Fruit fly (Drosophila melanogaster) whole organism: ENCODE measurements around the gene Prosalpha2.
"Not testable (repeated sequence)": the region's sequence is repeated elsewhere in the genome, so short reads cannot be mapped to it uniquely, and the experiment has no call there.

Source experiments
- CG8478 ChIP-seq: fragments of >200 bp; optimal IDR thresholded peaks from 2 replicates; lab custom pipeline; 2018; ENCODE audit warnings: inconsistent platforms
- Dll ChIP-seq: fragments of >200 bp; optimal IDR thresholded peaks from 2 replicates; lab custom pipeline; 2017
- EcR ChIP-seq, 2 experiments: fragments of >200 bp; optimal IDR thresholded peaks; 2 replicates each; lab custom pipeline; 2017; ENCODE audit warnings: missing biosample characterization in 2 of 2, missing genetic modification characterization in 2 of 2, missing genetic modification reagents in 2 of 2
- psq ChIP-seq: fragments of >200 bp; optimal IDR thresholded peaks from 2 replicates; lab custom pipeline; 2017
- usp ChIP-seq: fragments of >200 bp; optimal IDR thresholded peaks from 2 replicates; lab custom pipeline; 2017; ENCODE audit warnings: missing biosample characterization, missing genetic modification characterization, mixed read lengths

DNA sequence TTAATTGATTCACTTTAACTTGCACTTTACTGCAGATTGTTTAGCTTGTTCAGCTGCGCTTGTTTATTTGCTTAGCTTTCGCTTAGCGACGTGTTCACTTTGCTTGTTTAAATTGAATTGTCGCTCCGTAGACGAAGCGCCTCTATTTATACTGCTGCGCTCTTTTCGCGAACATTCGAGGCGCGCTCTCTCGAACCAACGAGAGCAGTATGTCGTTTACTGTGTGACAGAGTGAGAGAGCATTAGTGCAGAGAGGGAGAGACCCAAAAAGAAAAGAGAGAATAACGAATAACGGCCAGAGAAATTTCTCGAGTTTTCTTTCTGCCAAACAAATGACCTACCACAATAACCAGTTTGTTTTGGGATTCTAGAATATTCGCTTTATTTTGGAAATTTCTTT lies 36.6 kb downstream of the Prosalpha2 start, which contains the start of gene Hsp70Ba:
- TF ChIP-seq EcR (GFP tag; optimal IDR thresholded peaks at IDR 0.05; lab: Kevin White, UChicago); psq (lab: Kevin White, UChicago); CG8478 (lab: Kevin White, UChicago); Dll; usp (GFP tag; lab: Kevin White, UChicago): not testable (repeated sequence)
